Worm (Caenorhabditis elegans): ENCODE measurements around the gene C17H12.8.

C17H12.8 gene

ce11 chrIV:6818369-6818768 is at the start of gene C17H12.8:
Gene C17H12.8 (plus strand): TSS chrIV:6818703.
- TF ChIP-seq elt-2 (tag; optimal IDR thresholded peaks at IDR 0.05): peak; percentile 76
- TF ChIP-seq nhr-232 (tag; optimal IDR thresholded peaks at IDR 0.05): no peak

ce11 chrIV:6770407-6770883 is 48.1 kb upstream of the C17H12.8 start, which contains the start of gene anat-1:
Gene anat-1 (plus strand): TSS chrIV:6770833.
- TF ChIP-seq hlh-30 (tag; optimal IDR thresholded peaks at IDR 0.05; ENCODE audit: insufficient read depth) (no peak), pros-1 (tag; optimal IDR thresholded peaks at IDR 0.05) (no peak), ceh-30 (tag; optimal IDR thresholded peaks at IDR 0.05) (no peak), unc-55 (GFP tag; optimal IDR thresholded peaks at IDR 0.05) (no peak), sox-2 (GFP tag; IDR thresholded peaks at IDR 0.05) (no peak), ceh-18 (tag; optimal IDR thresholded peaks at IDR 0.05) (no peak), unc-42 (tag; optimal IDR thresholded peaks at IDR 0.05) (no peak), C08G9.2 (tag; optimal IDR thresholded peaks at IDR 0.05) (no peak), ceh-22 (tag; optimal IDR thresholded peaks at IDR 0.05) (no peak), ttx-3 (tag; optimal IDR thresholded peaks at IDR 0.05) (no peak), nhr-232 (tag; optimal IDR thresholded peaks at IDR 0.05) (no peak), ceh-45 (GFP tag; IDR thresholded peaks at IDR 0.05) (no peak), dve-1 (tag; optimal IDR thresholded peaks at IDR 0.05) (no peak), hlh-8 (tag; optimal IDR thresholded peaks at IDR 0.05) (no peak), npax-4 (tag; optimal IDR thresholded peaks at IDR 0.05) (no peak), unc-3 (GFP tag; conservative IDR thresholded peaks at IDR 0.05) (no peak), unc-3 (tag; optimal IDR thresholded peaks at IDR 0.05) (no peak), hlh-6 (tag; optimal IDR thresholded peaks at IDR 0.05) (no peak)

- no peak for TF ChIP-seq ceh-30 (tag; optimal IDR thresholded peaks at IDR 0.05)
- no peak for TF ChIP-seq eyg-1 (tag; optimal IDR thresholded peaks at IDR 0.05)
- TF ChIP-seq hlh-6 (tag; optimal IDR thresholded peaks at IDR 0.05): no peak
- TF ChIP-seq unc-3 (GFP tag; conservative IDR thresholded peaks at IDR 0.05): no peak
- no peak for TF ChIP-seq unc-3 (tag; optimal IDR thresholded peaks at IDR 0.05)
- no peak for TF ChIP-seq pros-1 (tag; optimal IDR thresholded peaks at IDR 0.05)
- TF ChIP-seq F13H6.1 (tag; optimal IDR thresholded peaks at IDR 0.05): no peak
- TF ChIP-seq dmd-4 (tag; optimal IDR thresholded peaks at IDR 0.05; ENCODE audit: borderline replicate concordance): no peak
- no peak for TF ChIP-seq ceh-19 (GFP tag; optimal IDR thresholded peaks at IDR 0.05)
- no peak for TF ChIP-seq K02D7.2 (tag; optimal IDR thresholded peaks at IDR 0.05)
- no peak for TF ChIP-seq fkh-10 (GFP tag; optimal IDR thresholded peaks at IDR 0.05)
- no peak for TF ChIP-seq hlh-15 (tag; optimal IDR thresholded peaks at IDR 0.05)
- no peak for TF ChIP-seq hlh-13 (GFP tag; optimal IDR thresholded peaks at IDR 0.05)
- no peak for TF ChIP-seq ceh-24 (tag; optimal IDR thresholded peaks at IDR 0.05)
- TF ChIP-seq ceh-22 (tag; optimal IDR thresholded peaks at IDR 0.05): no peak
- no peak for TF ChIP-seq hlh-30 (tag; optimal IDR thresholded peaks at IDR 0.05; ENCODE audit: insufficient read depth)
- no peak for TF ChIP-seq syd-9 (tag; optimal IDR thresholded peaks at IDR 0.05)
- no peak for TF ChIP-seq ztf-16 (tag; optimal IDR thresholded peaks at IDR 0.05)
Measured at ce11 chrIV:6771556-6771955, 46.9 kb upstream of the C17H12.8 start.

- no peak for TF ChIP-seq npax-4 (tag; optimal IDR thresholded peaks at IDR 0.05)
- TF ChIP-seq hlh-13 (GFP tag; optimal IDR thresholded peaks at IDR 0.05): no peak
- no peak for TF ChIP-seq pqm-1 (tag; optimal IDR thresholded peaks at IDR 0.05)
- TF ChIP-seq dmd-4 (tag; optimal IDR thresholded peaks at IDR 0.05; ENCODE audit: borderline replicate concordance): no peak
- no peak for TF ChIP-seq ceh-24 (tag; optimal IDR thresholded peaks at IDR 0.05)
- TF ChIP-seq hlh-15 (tag; optimal IDR thresholded peaks at IDR 0.05): no peak
- no peak for TF ChIP-seq ceh-14 (tag; optimal IDR thresholded peaks at IDR 0.05)
- no peak for TF ChIP-seq K02D7.2 (tag; optimal IDR thresholded peaks at IDR 0.05)
Measured at ce11 chrIV:6777156-6777555, 41.3 kb upstream of the C17H12.8 start.

ce11 chrIV:6785151-6785550 is 33.4 kb upstream of the C17H12.8 start, which contains the start of gene dyci-1:
Gene dyci-1 (minus strand): TSS chrIV:6785272.
- TF ChIP-seq ceh-30 (tag; optimal IDR thresholded peaks at IDR 0.05) (no peak), sox-2 (GFP tag; IDR thresholded peaks at IDR 0.05) (no peak), pqm-1 (tag; optimal IDR thresholded peaks at IDR 0.05) (no peak), unc-42 (tag; optimal IDR thresholded peaks at IDR 0.05) (no peak), ceh-22 (tag; optimal IDR thresholded peaks at IDR 0.05) (peak; percentile 2), pag-3 (tag; optimal IDR thresholded peaks at IDR 0.05; ENCODE audit: borderline replicate concordance) (no peak), Y22D7AL.16 (tag; optimal IDR thresholded peaks at IDR 0.05) (no peak), hlh-8 (tag; optimal IDR thresholded peaks at IDR 0.05) (no peak), F13H6.1 (tag; optimal IDR thresholded peaks at IDR 0.05) (no peak), elt-2 (tag; optimal IDR thresholded peaks at IDR 0.05) (no peak), ceh-2 (tag; optimal IDR thresholded peaks at IDR 0.05) (no peak), ceh-34 (tag; optimal IDR thresholded peaks at IDR 0.05) (no peak), hlh-15 (tag; optimal IDR thresholded peaks at IDR 0.05) (no peak), che-1 (tag; optimal IDR thresholded peaks at IDR 0.05) (no peak), fax-1 (tag; optimal IDR thresholded peaks at IDR 0.05) (no peak), pax-1 (tag; optimal IDR thresholded peaks at IDR 0.05) (no peak), ref-2 (tag; optimal IDR thresholded peaks at IDR 0.05) (no peak), madf-2 (tag; optimal IDR thresholded peaks at IDR 0.05) (no peak), C38D4.7 (GFP tag; optimal IDR thresholded peaks at IDR 0.05) (no peak), fkh-6 (tag; optimal IDR thresholded peaks at IDR 0.05) (no peak), gmeb-2 (tag; optimal IDR thresholded peaks at IDR 0.05) (no peak), ceh-18 (tag; optimal IDR thresholded peaks at IDR 0.05) (peak; percentile 32)

Data from whole organism, late embryonic.